Worm (Caenorhabditis elegans) whole organism, midembryonic: ENCODE measurements around the gene C49C3.15.

Experiments used
- T22C8.4 ChIP-seq: fragments of 200-800 bp; sonication (Bioruptor generic); IDR thresholded peaks from 2 replicates; pipeline ENCODE4 v1.3.6; 2022; ENCODE audit warnings: missing genetic modification characterization, missing compliant biosample characterization
- cog-1 ChIP-seq: sonication (generic microtip); optimal IDR thresholded peaks from 2 replicates; lab custom pipeline; 2016; ENCODE audit warnings: missing genetic modification characterization, missing compliant biosample characterization
- flt-1 ChIP-seq: fragments of 200-800 bp; sonication (Bioruptor generic); IDR thresholded peaks from 2 replicates; pipeline ENCODE4 v1.3.6; 2022; ENCODE audit warnings: missing genetic modification characterization, missing compliant biosample characterization
- med-1 ChIP-seq: sonication (generic microtip); optimal IDR thresholded peaks from 2 replicates; lab custom pipeline; 2017; ENCODE audit warnings: missing genetic modification characterization, mild to moderate bottlenecking, missing compliant biosample characterization, antibody characterized with exemption, missing genetic modification reagents; ENCODE audit not compliant: insufficient read depth
- ref-1 ChIP-seq: fragments of 200-800 bp; sonication (Bioruptor generic); conservative IDR thresholded peaks from 2 replicates; pipeline ENCODE4 v1.3.6; 2022; ENCODE audit warnings: missing genetic modification reagents, missing genetic modification characterization, missing compliant biosample characterization
- tab-1 ChIP-seq: fragments of 200-800 bp; sonication (Bioruptor generic); IDR thresholded peaks from 2 replicates; pipeline ENCODE4 v1.3.6; 2022; ENCODE audit warnings: missing genetic modification characterization, missing compliant biosample characterization
- ztf-23 ChIP-seq: fragments of 200-800 bp; sonication (Bioruptor generic); IDR thresholded peaks from 2 replicates; pipeline ENCODE4 v1.3.6; 2022; ENCODE audit warnings: missing genetic modification reagents, missing genetic modification characterization, missing compliant biosample characterization
- ztf-29 ChIP-seq: fragments of 200-800 bp; sonication (Bioruptor generic); IDR thresholded peaks from 2 replicates; pipeline ENCODE4 v1.3.6; 2022; ENCODE audit warnings: missing genetic modification reagents, missing genetic modification characterization, missing compliant biosample characterization

- TF ChIP-seq flt-1 (no peak), med-1 (GFP tag; lab: Kevin White, UChicago) (no peak), ref-1 (GFP tag; lab: Robert Waterston, UW) (no peak), T22C8.4 (GFP tag; lab: Robert Waterston, UW) (no peak), tab-1 (no peak), ztf-29 (GFP tag; lab: Robert Waterston, UW) (no peak), ztf-23 (no peak), cog-1 (no peak)
Measured at ce11 chrIV:17367294-17367693, 33.3 kb downstream of the C49C3.15 start, which contains the start of gene zipt-17.
